Worm (Caenorhabditis elegans) whole organism, L1 larva: ENCODE data around the gene spp-10.

Source experiments
- C04F5.9 ChIP-seq: sonication (generic microtip); optimal IDR thresholded peaks from 2 replicates; lab custom pipeline; 2016; ENCODE audit warnings: missing genetic modification characterization, missing compliant biosample characterization
- C34B4.2 ChIP-seq: sonication (generic microtip); optimal IDR thresholded peaks from 2 replicates; lab custom pipeline; 2017; ENCODE audit warnings: mild to moderate bottlenecking, missing genetic modification characterization, missing compliant biosample characterization
- Y116A8C.19 ChIP-seq: sonication (generic microtip); optimal IDR thresholded peaks from 2 replicates; lab custom pipeline; 2016; ENCODE audit warnings: missing compliant biosample characterization, missing genetic modification characterization, borderline replicate concordance
- aha-1 ChIP-seq: fragments of 150-350 bp; optimal IDR thresholded peaks from 2 replicates; lab custom pipeline; 2014; ENCODE audit warnings: missing biosample characterization, missing genetic modification characterization
- alr-1 ChIP-seq: fragments of 200-800 bp; sonication (Bioruptor generic); optimal IDR thresholded peaks from 2 replicates; lab custom pipeline; 2018; ENCODE audit warnings: borderline replicate concordance, mild to moderate bottlenecking, missing genetic modification characterization, missing compliant biosample characterization
- aly-2 ChIP-seq: fragments of 150-350 bp; optimal IDR thresholded peaks from 2 replicates; lab custom pipeline; 2014; ENCODE audit warnings: missing biosample characterization, missing genetic modification characterization
- ama-1 ChIP-seq: fragments of 150-350 bp; optimal IDR thresholded peaks from 2 replicates; lab custom pipeline; 2014
- blmp-1 ChIP-seq: fragments of 150-350 bp; optimal IDR thresholded peaks from 2 replicates; lab custom pipeline; 2014; ENCODE audit warnings: missing biosample characterization, missing genetic modification characterization
- ceh-63 ChIP-seq: fragments of 200-800 bp; sonication (Bioruptor generic); optimal IDR thresholded peaks from 2 replicates; lab custom pipeline; 2018; ENCODE audit warnings: mild to moderate bottlenecking, missing genetic modification characterization, missing compliant biosample characterization
- ceh-8 ChIP-seq: fragments of 200-800 bp; sonication (Bioruptor generic); optimal IDR thresholded peaks from 2 replicates; lab custom pipeline; 2018; ENCODE audit warnings: mild to moderate bottlenecking, missing genetic modification characterization, moderate library complexity, missing compliant biosample characterization
- ceh-82 ChIP-seq, 3 experiments: fragments of 150-350 bp in 1 of 3; sonication (generic microtip) in 2 of 3; optimal IDR thresholded peaks; 2 replicates each; lab custom pipeline; 2014 to 2017; ENCODE audit warnings: missing biosample characterization in 3 of 3, missing genetic modification characterization in 3 of 3
- ces-1 ChIP-seq: fragments of 150-350 bp; optimal IDR thresholded peaks from 2 replicates; lab custom pipeline; 2014; ENCODE audit warnings: missing biosample characterization, missing genetic modification reagents, missing genetic modification characterization
- dsc-1 ChIP-seq: sonication (generic microtip); optimal IDR thresholded peaks from 2 replicates; lab custom pipeline; 2016; ENCODE audit warnings: mild to moderate bottlenecking, missing genetic modification characterization, missing compliant biosample characterization
- elt-2 ChIP-seq: sonication (generic microtip); optimal IDR thresholded peaks from 2 replicates; lab custom pipeline; 2016; ENCODE audit warnings: missing genetic modification characterization, mild to moderate bottlenecking, inconsistent platforms, missing compliant biosample characterization, missing genetic modification reagents
- elt-3 ChIP-seq, 6 experiments: fragments of 150-350 bp in 1 of 6; sonication (generic microtip); optimal IDR thresholded peaks; 2 replicates each; lab custom pipeline; 2017 to 2018; ENCODE audit warnings: missing biosample characterization in 6 of 6, missing genetic modification characterization in 6 of 6, inconsistent platforms in 1 of 6
- ets-5 ChIP-seq: fragments of 200-800 bp; sonication (Bioruptor generic); IDR thresholded peaks from 2 replicates; pipeline ENCODE4 v1.3.6; 2022; ENCODE audit warnings: missing genetic modification characterization, missing compliant biosample characterization
- fkh-10 ChIP-seq: sonication (generic microtip); optimal IDR thresholded peaks from 2 replicates; lab custom pipeline; 2017; ENCODE audit warnings: missing biosample characterization, missing genetic modification reagents, missing genetic modification characterization
- fkh-8 ChIP-seq: sonication (generic microtip); optimal IDR thresholded peaks from 2 replicates; lab custom pipeline; 2016; ENCODE audit warnings: mild to moderate bottlenecking, missing genetic modification characterization, missing compliant biosample characterization
- fos-1 ChIP-seq: fragments of 150-350 bp; optimal IDR thresholded peaks from 2 replicates; lab custom pipeline; 2014; ENCODE audit warnings: missing biosample characterization, missing genetic modification characterization
- hlh-17 ChIP-seq: fragments of 200-800 bp; sonication (Bioruptor generic); optimal IDR thresholded peaks from 2 replicates; lab custom pipeline; 2018; ENCODE audit warnings: missing genetic modification characterization, mild to moderate bottlenecking, missing compliant biosample characterization, moderate library complexity, borderline replicate concordance
- hlh-4 ChIP-seq: sonication (generic microtip); optimal IDR thresholded peaks from 2 replicates; lab custom pipeline; 2016; ENCODE audit warnings: mild to moderate bottlenecking, missing genetic modification characterization, missing compliant biosample characterization
- hpl-2 ChIP-seq: fragments of 150-350 bp; optimal IDR thresholded peaks from 2 replicates; lab custom pipeline; 2014; ENCODE audit warnings: missing biosample characterization, missing genetic modification reagents, missing genetic modification characterization
- isw-1 ChIP-seq: fragments of 200-800 bp; sonication (Bioruptor generic); IDR thresholded peaks from 2 replicates; pipeline ENCODE4 v1.3.6; 2022; ENCODE audit warnings: missing genetic modification characterization, missing compliant biosample characterization
- lin-13 ChIP-seq: fragments of 150-350 bp; optimal IDR thresholded peaks from 2 replicates; lab custom pipeline; 2014; ENCODE audit warnings: missing biosample characterization, missing genetic modification reagents, missing genetic modification characterization
- lin-14 ChIP-seq: fragments of 200-800 bp; sonication (Bioruptor generic); optimal IDR thresholded peaks from 2 replicates; lab custom pipeline; 2018; ENCODE audit warnings: mild to moderate bottlenecking, missing genetic modification characterization, moderate library complexity, missing compliant biosample characterization
- lin-35 ChIP-seq, 2 experiments: fragments of 150-350 bp; optimal IDR thresholded peaks; 2 replicates each; lab custom pipeline; 2014; ENCODE audit warnings: missing biosample characterization in 2 of 2, missing genetic modification characterization in 2 of 2, missing genetic modification reagents in 2 of 2
- lin-39 ChIP-seq: fragments of 150-350 bp; optimal IDR thresholded peaks from 2 replicates; lab custom pipeline; 2014; ENCODE audit warnings: missing biosample characterization, missing genetic modification reagents, missing genetic modification characterization
- lsy-2 ChIP-seq, 2 experiments: fragments of 150-350 bp; optimal IDR thresholded peaks; 2 replicates each; lab custom pipeline; 2014; ENCODE audit warnings: missing biosample characterization in 2 of 2, missing genetic modification characterization in 2 of 2
- mef-2 ChIP-seq: fragments of 150-350 bp; optimal IDR thresholded peaks from 2 replicates; lab custom pipeline; 2014; ENCODE audit warnings: missing biosample characterization, missing genetic modification characterization
- mep-1 ChIP-seq: fragments of 150-350 bp; optimal IDR thresholded peaks from 2 replicates; lab custom pipeline; 2014; ENCODE audit warnings: missing biosample characterization, missing genetic modification characterization
- nhr-11 ChIP-seq: fragments of 150-350 bp; optimal IDR thresholded peaks from 2 replicates; lab custom pipeline; 2014; ENCODE audit warnings: missing biosample characterization, missing genetic modification characterization
- nhr-20 ChIP-seq: sonication (generic microtip); optimal IDR thresholded peaks from 2 replicates; lab custom pipeline; 2016; ENCODE audit warnings: mild to moderate bottlenecking, missing genetic modification characterization, missing compliant biosample characterization
- nhr-47 ChIP-seq: sonication (generic microtip); optimal IDR thresholded peaks from 2 replicates; lab custom pipeline; 2016; ENCODE audit warnings: mild to moderate bottlenecking, missing genetic modification characterization, moderate library complexity, missing compliant biosample characterization
- nhr-71 ChIP-seq: sonication (generic microtip); optimal IDR thresholded peaks from 2 replicates; lab custom pipeline; 2016; ENCODE audit warnings: mild to moderate bottlenecking, missing genetic modification characterization, moderate library complexity, missing compliant biosample characterization
- nhr-76 ChIP-seq: sonication (generic microtip); optimal IDR thresholded peaks from 2 replicates; lab custom pipeline; 2017; ENCODE audit warnings: missing biosample characterization, missing genetic modification characterization
- nhr-85 ChIP-seq: sonication (generic microtip); peaks from one replicate; lab custom pipeline; 2016; ENCODE audit warnings: missing genetic modification characterization, inconsistent platforms, missing compliant biosample characterization
- nhr-90 ChIP-seq: sonication (generic microtip); optimal IDR thresholded peaks from 2 replicates; lab custom pipeline; 2016; ENCODE audit warnings: mild to moderate bottlenecking, missing genetic modification characterization, missing compliant biosample characterization; ENCODE audit not compliant: poor library complexity
- pag-3 ChIP-seq: sonication (generic microtip); optimal IDR thresholded peaks from 2 replicates; lab custom pipeline; 2017; ENCODE audit warnings: missing genetic modification characterization, mild to moderate bottlenecking, missing compliant biosample characterization, antibody characterized with exemption, borderline replicate concordance; ENCODE audit not compliant: insufficient read depth
- rnt-1 ChIP-seq: sonication (generic microtip); optimal IDR thresholded peaks from 2 replicates; lab custom pipeline; 2016; ENCODE audit warnings: mild to moderate bottlenecking, missing genetic modification characterization, moderate library complexity, missing compliant biosample characterization
- skn-1 ChIP-seq: fragments of 150-350 bp; optimal IDR thresholded peaks from 2 replicates; lab custom pipeline; 2014; ENCODE audit warnings: missing biosample characterization, missing genetic modification characterization
- snpc-4 ChIP-seq: fragments of 150-350 bp; optimal IDR thresholded peaks from 2 replicates; lab custom pipeline; 2014; ENCODE audit warnings: missing biosample characterization, missing genetic modification characterization
- snu-23 ChIP-seq: sonication (generic microtip); optimal IDR thresholded peaks from 2 replicates; lab custom pipeline; 2016; ENCODE audit warnings: missing genetic modification characterization, missing compliant biosample characterization
- sox-4 ChIP-seq: sonication (generic microtip); optimal IDR thresholded peaks from 2 replicates; lab custom pipeline; 2016; ENCODE audit warnings: missing genetic modification characterization, missing compliant biosample characterization
- sptf-1 ChIP-seq: fragments of 150-350 bp; optimal IDR thresholded peaks from 2 replicates; lab custom pipeline; 2014; ENCODE audit warnings: missing biosample characterization, missing genetic modification characterization
- swsn-7 ChIP-seq: sonication (generic microtip); optimal IDR thresholded peaks from 2 replicates; lab custom pipeline; 2016; ENCODE audit warnings: missing genetic modification characterization, missing compliant biosample characterization
- tbx-2 ChIP-seq: sonication (generic microtip); optimal IDR thresholded peaks from 2 replicates; lab custom pipeline; 2016; ENCODE audit warnings: missing genetic modification characterization, missing compliant biosample characterization
- unc-130 ChIP-seq: fragments of 150-350 bp; optimal IDR thresholded peaks from 2 replicates; lab custom pipeline; 2017; ENCODE audit warnings: missing biosample characterization, missing genetic modification characterization, inconsistent platforms
- unc-30 ChIP-seq: sonication (generic microtip); optimal IDR thresholded peaks from 2 replicates; lab custom pipeline; 2017; ENCODE audit warnings: missing biosample characterization, missing genetic modification characterization
- unc-86 ChIP-seq: sonication (generic microtip); optimal IDR thresholded peaks from 2 replicates; lab custom pipeline; 2016; ENCODE audit warnings: missing genetic modification characterization, missing compliant biosample characterization
- vab-15 ChIP-seq: sonication (generic microtip); optimal IDR thresholded peaks from 2 replicates; lab custom pipeline; 2017; ENCODE audit warnings: missing genotype, mild to moderate bottlenecking, missing genetic modification characterization, missing compliant biosample characterization
- zip-4 ChIP-seq: fragments of 200-800 bp; sonication (Bioruptor generic); optimal IDR thresholded peaks from 2 replicates; lab custom pipeline; 2018; ENCODE audit warnings: mild to moderate bottlenecking, missing genetic modification characterization, moderate library complexity, missing compliant biosample characterization

Gene spp-10

ce11 chrIV:8449869-8450268, 27.1 kb upstream of the spp-10 start:
- TF ChIP-seq Y116A8C.19 (no peak), ceh-8 (GFP tag; lab: Kevin White, UChicago) (no peak), nhr-76 (no peak), C34B4.2 (no peak), mef-2 (tag; lab: Kevin White, UChicago) (no peak), skn-1 (tag; lab: Kevin White, UChicago) (no peak), snpc-4 (tag; lab: Kevin White, UChicago) (no peak), ceh-82 (tag; optimal IDR thresholded peaks at IDR 0.05; lab: Kevin White, UChicago) (no peak), hlh-4 (tag; lab: Kevin White, UChicago) (no peak), fkh-8 (tag; lab: Kevin White, UChicago) (no peak)

- no peak for TF ChIP-seq nhr-76
- no peak for TF ChIP-seq ces-1 (GFP tag; lab: Kevin White, UChicago)
- TF ChIP-seq nhr-47 (tag; lab: Kevin White, UChicago): no peak
- no peak for TF ChIP-seq ama-1 (lab: Kevin White, UChicago)
- no peak for TF ChIP-seq unc-30 (tag; lab: Kevin White, UChicago)
- TF ChIP-seq elt-3 (tag; optimal IDR thresholded peaks at IDR 0.05; lab: Kevin White, UChicago): peak in 5 of 6 experiments; percentile 0 to 97 (median 93)
- TF ChIP-seq blmp-1 (tag; lab: Kevin White, UChicago): peak; percentile 1
- no peak for TF ChIP-seq aha-1 (tag; lab: Kevin White, UChicago)
- TF ChIP-seq unc-130 (tag; lab: Kevin White, UChicago): no peak
- no peak for TF ChIP-seq nhr-85 (tag; lab: Kevin White, UChicago)
- no peak for TF ChIP-seq fkh-10 (GFP tag; lab: Kevin White, UChicago)
- TF ChIP-seq nhr-11: no peak
- no peak for TF ChIP-seq Y116A8C.19
- no peak for TF ChIP-seq mep-1 (tag; lab: Kevin White, UChicago)
- no peak for TF ChIP-seq nhr-20 (tag; lab: Kevin White, UChicago)
- TF ChIP-seq lsy-2 (tag; optimal IDR thresholded peaks at IDR 0.05; lab: Kevin White, UChicago): peak in 1 of 2 experiments; percentile 12
- no peak for TF ChIP-seq tbx-2 (tag; lab: Kevin White, UChicago)
- no peak for TF ChIP-seq hpl-2 (GFP tag; lab: Kevin White, UChicago)
- TF ChIP-seq ceh-63: no peak
- TF ChIP-seq sox-4 (tag; lab: Kevin White, UChicago): no peak
- TF ChIP-seq hlh-17: no peak
- TF ChIP-seq alr-1 (tag; lab: Kevin White, UChicago): no peak
- no peak for TF ChIP-seq sptf-1
- no peak for TF ChIP-seq snu-23
- TF ChIP-seq lin-39: no peak
- TF ChIP-seq aly-2 (tag; lab: Kevin White, UChicago): no peak
- peak in 1 of 2 experiments; percentile 7 for TF ChIP-seq lin-35 (GFP tag; optimal IDR thresholded peaks at IDR 0.05; lab: Kevin White, UChicago)
- TF ChIP-seq hlh-4 (tag; lab: Kevin White, UChicago): no peak
- no peak for TF ChIP-seq pag-3
- no peak for TF ChIP-seq dsc-1
- no peak for TF ChIP-seq fos-1 (tag; lab: Kevin White, UChicago)
- no peak for TF ChIP-seq ceh-8 (GFP tag; lab: Kevin White, UChicago)
- TF ChIP-seq nhr-90 (tag; lab: Kevin White, UChicago): peak; percentile 1
- TF ChIP-seq swsn-7 (tag; lab: Kevin White, UChicago): no peak
- TF ChIP-seq fkh-8 (tag; lab: Kevin White, UChicago): no peak
- TF ChIP-seq ets-5: no peak
- peak; percentile 97 for TF ChIP-seq elt-2 (tag; lab: Kevin White, UChicago)
- no peak for TF ChIP-seq C04F5.9 (tag; lab: Kevin White, UChicago)
- TF ChIP-seq C34B4.2: no peak
- no peak for TF ChIP-seq rnt-1 (tag; lab: Kevin White, UChicago)
- TF ChIP-seq lin-13: no peak
- no peak for TF ChIP-seq unc-86 (tag; lab: Kevin White, UChicago)
- TF ChIP-seq isw-1: no peak
- TF ChIP-seq vab-15 (tag; lab: Kevin White, UChicago): no peak
- TF ChIP-seq zip-4 (GFP tag; lab: Kevin White, UChicago): no peak
- peak; percentile 20 for TF ChIP-seq lin-14 (GFP tag; lab: Kevin White, UChicago)
- TF ChIP-seq nhr-71: peak; percentile 17
These were observed 26.4 kb upstream of the spp-10 start for ce11 chrIV:8450534-8450933.
